Worm (Caenorhabditis elegans): ENCODE measurements around the gene F18C5.5.

Gene F18C5.5

DNA sequence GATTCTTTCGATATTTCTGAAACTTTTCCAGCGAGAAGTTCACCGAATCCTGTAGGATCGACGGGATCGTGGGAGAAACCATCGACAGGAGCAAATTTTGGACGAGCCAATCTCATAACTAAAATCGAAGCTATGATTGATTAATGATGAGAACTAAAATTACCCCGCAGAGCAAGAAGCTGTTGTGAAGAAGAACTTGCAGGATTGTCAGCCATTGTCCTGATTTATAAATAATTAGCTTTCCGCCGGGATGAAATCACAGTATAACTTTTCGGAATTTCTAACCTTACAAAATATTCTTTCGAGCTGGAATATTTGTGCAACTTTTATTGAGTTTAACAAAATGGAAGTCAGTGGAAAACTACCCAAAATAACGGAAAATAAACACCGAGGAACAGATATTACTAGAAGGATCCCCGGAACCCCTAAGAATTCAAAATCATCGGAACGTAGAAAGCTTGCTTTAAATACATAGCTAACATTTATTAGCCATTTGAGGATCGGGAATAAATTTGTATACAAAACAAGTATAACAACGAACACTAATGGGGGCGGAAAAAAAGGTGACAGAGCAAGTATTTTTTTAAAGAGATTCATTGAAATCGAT, 20.8 kb upstream of the F18C5.5 start, which contains the start of gene C56C10.7:
TSS of gene C56C10.7 (minus strand) at position 312 of the 607 bp plus-strand sequence.
- TF ChIP-seq ets-7 (tag; optimal IDR thresholded peaks at IDR 0.05), result no peak

- TF ChIP-seq ama-1 (optimal IDR thresholded peaks at IDR 0.05), result no peak
- TF ChIP-seq tra-4 (tag; optimal IDR thresholded peaks at IDR 0.05), result no peak
- TF ChIP-seq ets-7 (tag; optimal IDR thresholded peaks at IDR 0.05), result no peak
- TF ChIP-seq F13C5.2 (tag; optimal IDR thresholded peaks at IDR 0.05), result no peak
- no peak for TF ChIP-seq hmbx-1 (tag; optimal IDR thresholded peaks at IDR 0.05)
- TF ChIP-seq tbx-37 (GFP tag; conservative IDR thresholded peaks at IDR 0.05), result no peak
- TF ChIP-seq aly-1 (tag; optimal IDR thresholded peaks at IDR 0.05), result no peak
- no peak for TF ChIP-seq flt-1 (GFP tag; IDR thresholded peaks at IDR 0.05)
- no peak for TF ChIP-seq tbx-11 (GFP tag; IDR thresholded peaks at IDR 0.05)
- TF ChIP-seq hmg-4 (GFP tag; optimal IDR thresholded peaks at IDR 0.05), result no peak
- TF ChIP-seq sea-1 (GFP tag; conservative IDR thresholded peaks at IDR 0.05), result no peak
- TF ChIP-seq pes-1 (GFP tag; IDR thresholded peaks at IDR 0.05), result no peak
- TF ChIP-seq ceh-13 (GFP tag; optimal IDR thresholded peaks at IDR 0.05), result no peak
- no peak for TF ChIP-seq scrt-1 (GFP tag; IDR thresholded peaks at IDR 0.05)
- no peak for TF ChIP-seq hnd-1 (tag; optimal IDR thresholded peaks at IDR 0.05)
- no peak for TF ChIP-seq ceh-36 (tag; optimal IDR thresholded peaks at IDR 0.05)
- no peak for TF ChIP-seq B0310.2 (tag; optimal IDR thresholded peaks at IDR 0.05)
Observed at ce11 chrII:6582758-6583157, 16.2 kb upstream of the F18C5.5 start, which contains the start of gene C56C10.4. Gene C56C10.4, plus strand, starts transcription at chrII:6583058.

ce11 chrII:6581236-6581635, 14.7 kb upstream of the F18C5.5 start, which contains the start of gene C56C10.6:
Gene C56C10.6, minus strand, starts transcription at chrII:6581336.
- TF ChIP-seq ets-7 (tag; optimal IDR thresholded peaks at IDR 0.05) (no peak), flt-1 (GFP tag; IDR thresholded peaks at IDR 0.05) (no peak), aly-1 (tag; optimal IDR thresholded peaks at IDR 0.05) (no peak), F13C5.2 (tag; optimal IDR thresholded peaks at IDR 0.05) (no peak), ama-1 (optimal IDR thresholded peaks at IDR 0.05) (no peak), hmbx-1 (tag; optimal IDR thresholded peaks at IDR 0.05) (no peak)

ce11 chrII:6578378-6578777, 11.8 kb upstream of the F18C5.5 start, which contains the start of gene sra-31:
Gene sra-31, minus strand, starts transcription at chrII:6578478.
- TF ChIP-seq aly-1 (tag; optimal IDR thresholded peaks at IDR 0.05), result no peak

DNA sequence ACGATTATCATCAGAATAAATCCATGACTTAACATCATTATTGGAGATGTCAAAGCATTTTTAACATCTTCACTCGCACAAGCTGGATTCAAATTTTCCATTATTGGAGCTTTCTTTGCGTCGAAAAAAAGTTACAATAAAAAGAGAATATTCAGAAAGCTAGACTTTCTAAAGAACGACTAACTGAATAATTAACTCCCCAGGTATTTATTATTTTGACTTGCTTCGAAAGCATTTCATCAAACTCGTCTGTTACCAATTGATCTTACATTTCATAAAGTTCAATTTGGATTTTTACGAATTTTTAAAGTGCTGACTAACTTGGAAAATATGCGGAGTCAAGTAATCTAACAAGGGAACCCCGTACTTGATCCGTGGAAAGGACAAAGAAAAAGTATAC, 9.1 kb upstream of the F18C5.5 start, which contains the start of gene sra-29:
TSS of gene sra-29 (minus strand) at position 101 of the 400 bp plus-strand sequence.
- no peak for TF ChIP-seq ets-7 (tag; optimal IDR thresholded peaks at IDR 0.05)
- no peak for TF ChIP-seq flt-1 (GFP tag; IDR thresholded peaks at IDR 0.05)
- no peak for TF ChIP-seq ama-1 (optimal IDR thresholded peaks at IDR 0.05)
- TF ChIP-seq tra-4 (tag; optimal IDR thresholded peaks at IDR 0.05), result no peak

DNA sequence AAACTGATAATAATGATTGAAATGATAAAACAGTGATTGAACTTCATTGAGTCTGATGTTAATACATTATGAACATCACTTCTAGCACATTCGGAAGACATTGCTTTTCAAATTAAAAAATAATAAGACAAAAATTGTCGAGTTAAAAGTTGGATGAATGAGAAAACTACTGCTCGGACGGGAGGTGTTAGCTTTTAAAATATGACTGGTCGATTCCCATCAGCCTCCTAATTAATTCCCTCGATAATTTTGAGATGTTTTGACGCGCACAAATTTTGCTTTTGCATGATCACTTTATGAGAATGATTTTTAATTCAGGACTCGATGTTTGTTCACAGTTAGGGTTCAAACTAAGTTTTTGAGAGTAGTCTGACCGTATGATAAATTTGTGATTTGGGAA, 7.1 kb upstream of the F18C5.5 start, which contains the start of gene sra-28:
TSS of gene sra-28 (minus strand) at position 101 of the 400 bp plus-strand sequence.
- no peak for TF ChIP-seq hnd-1 (tag; optimal IDR thresholded peaks at IDR 0.05)
- TF ChIP-seq hmg-4 (GFP tag; optimal IDR thresholded peaks at IDR 0.05), result no peak
- TF ChIP-seq B0310.2 (tag; optimal IDR thresholded peaks at IDR 0.05), result no peak
- TF ChIP-seq flt-1 (GFP tag; IDR thresholded peaks at IDR 0.05), result no peak
- no peak for TF ChIP-seq tbx-11 (GFP tag; IDR thresholded peaks at IDR 0.05)
- no peak for TF ChIP-seq ets-7 (tag; optimal IDR thresholded peaks at IDR 0.05)
- TF ChIP-seq ceh-36 (tag; optimal IDR thresholded peaks at IDR 0.05), result no peak
- no peak for TF ChIP-seq tbx-37 (GFP tag; conservative IDR thresholded peaks at IDR 0.05)
- TF ChIP-seq sea-1 (GFP tag; conservative IDR thresholded peaks at IDR 0.05), result no peak
- no peak for TF ChIP-seq aly-1 (tag; optimal IDR thresholded peaks at IDR 0.05)
- TF ChIP-seq ceh-13 (GFP tag; optimal IDR thresholded peaks at IDR 0.05), result no peak
- TF ChIP-seq scrt-1 (GFP tag; IDR thresholded peaks at IDR 0.05), result no peak
- no peak for TF ChIP-seq hmbx-1 (tag; optimal IDR thresholded peaks at IDR 0.05)
- no peak for TF ChIP-seq F13C5.2 (tag; optimal IDR thresholded peaks at IDR 0.05)
- no peak for TF ChIP-seq tra-4 (tag; optimal IDR thresholded peaks at IDR 0.05)
- TF ChIP-seq ama-1 (optimal IDR thresholded peaks at IDR 0.05), result no peak
- TF ChIP-seq pes-1 (GFP tag; IDR thresholded peaks at IDR 0.05), result no peak

DNA sequence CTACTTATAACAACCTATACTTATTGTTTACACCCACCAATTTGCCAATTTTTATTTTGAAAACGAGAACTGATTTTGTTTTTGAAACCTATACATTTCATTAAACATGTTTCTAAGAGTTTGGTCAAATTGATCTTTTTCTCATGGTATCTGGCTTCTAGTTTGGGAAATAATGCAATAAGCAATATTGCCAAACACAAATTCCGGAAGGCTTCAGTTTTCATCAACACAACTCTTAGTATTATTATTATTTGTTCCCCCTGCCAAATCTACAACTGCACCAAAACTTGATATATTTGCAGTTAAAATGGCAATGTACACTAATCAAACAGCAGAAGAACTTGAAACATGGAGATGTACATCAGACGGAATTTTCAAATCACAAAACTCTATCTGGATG, 2.2 kb upstream of the F18C5.5 start, which contains the start of gene sra-27:
TSS of gene sra-27 (plus strand) at position 301 of the 400 bp plus-strand sequence.
- TF ChIP-seq ceh-13 (GFP tag; optimal IDR thresholded peaks at IDR 0.05), result no peak
- no peak for TF ChIP-seq tbx-37 (GFP tag; conservative IDR thresholded peaks at IDR 0.05)
- no peak for TF ChIP-seq pes-1 (GFP tag; IDR thresholded peaks at IDR 0.05)
- no peak for TF ChIP-seq aly-1 (tag; optimal IDR thresholded peaks at IDR 0.05)
- no peak for TF ChIP-seq tbx-11 (GFP tag; IDR thresholded peaks at IDR 0.05)
- no peak for TF ChIP-seq B0310.2 (tag; optimal IDR thresholded peaks at IDR 0.05)
- TF ChIP-seq flt-1 (GFP tag; IDR thresholded peaks at IDR 0.05), result no peak
- no peak for TF ChIP-seq ceh-36 (tag; optimal IDR thresholded peaks at IDR 0.05)
- no peak for TF ChIP-seq F13C5.2 (tag; optimal IDR thresholded peaks at IDR 0.05)
- TF ChIP-seq ama-1 (optimal IDR thresholded peaks at IDR 0.05), result no peak
- TF ChIP-seq sea-1 (GFP tag; conservative IDR thresholded peaks at IDR 0.05), result no peak
- no peak for TF ChIP-seq tra-4 (tag; optimal IDR thresholded peaks at IDR 0.05)
- no peak for TF ChIP-seq ets-7 (tag; optimal IDR thresholded peaks at IDR 0.05)
- no peak for TF ChIP-seq hnd-1 (tag; optimal IDR thresholded peaks at IDR 0.05)

DNA sequence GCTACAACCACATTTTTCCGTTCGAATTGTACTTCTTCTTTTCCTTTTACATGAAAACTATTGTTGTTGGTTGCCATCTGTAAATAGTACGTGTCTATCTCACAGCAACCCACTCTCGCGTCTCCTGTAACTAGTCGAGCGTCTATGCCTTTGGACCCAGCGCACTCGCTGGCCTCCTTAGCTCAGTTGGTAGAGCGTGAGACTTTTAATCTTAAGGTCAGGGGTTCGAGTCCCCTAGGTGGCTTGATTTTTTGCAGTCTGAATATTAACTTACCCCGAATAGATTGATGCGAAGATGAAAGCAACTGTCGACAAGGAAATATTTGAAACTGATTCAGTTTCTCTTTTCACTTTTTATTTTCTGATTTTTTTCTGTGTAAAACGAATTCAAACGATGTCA, 1.5 kb downstream of the F18C5.5 start, which contains the start of gene mpz-3:
TSS of gene mpz-3 (minus strand) at position 320 of the 400 bp plus-strand sequence.
- peak; percentile 64 for TF ChIP-seq ceh-36 (tag; optimal IDR thresholded peaks at IDR 0.05)
- no peak for TF ChIP-seq hmbx-1 (tag; optimal IDR thresholded peaks at IDR 0.05)
- TF ChIP-seq aly-1 (tag; optimal IDR thresholded peaks at IDR 0.05), result peak; percentile 74
- peak; percentile 83 for TF ChIP-seq tbx-11 (GFP tag; IDR thresholded peaks at IDR 0.05)
- TF ChIP-seq flt-1 (GFP tag; IDR thresholded peaks at IDR 0.05), result peak; percentile 81; the same call in 1 of the 2 replicates
- peak; percentile 47 for TF ChIP-seq hnd-1 (tag; optimal IDR thresholded peaks at IDR 0.05)
- peak; percentile 30 for TF ChIP-seq ets-7 (tag; optimal IDR thresholded peaks at IDR 0.05)
- TF ChIP-seq tbx-37 (GFP tag; conservative IDR thresholded peaks at IDR 0.05), result no peak; the same call in 1 of the 2 replicates
- TF ChIP-seq pes-1 (GFP tag; IDR thresholded peaks at IDR 0.05), result no peak
- peak; percentile 58 for TF ChIP-seq ceh-13 (GFP tag; optimal IDR thresholded peaks at IDR 0.05)
- no peak for TF ChIP-seq hmg-4 (GFP tag; optimal IDR thresholded peaks at IDR 0.05)
- TF ChIP-seq F13C5.2 (tag; optimal IDR thresholded peaks at IDR 0.05), result peak; percentile 72
- TF ChIP-seq scrt-1 (GFP tag; IDR thresholded peaks at IDR 0.05), result peak; percentile 77
- TF ChIP-seq B0310.2 (tag; optimal IDR thresholded peaks at IDR 0.05), result peak; percentile 30
- TF ChIP-seq tra-4 (tag; optimal IDR thresholded peaks at IDR 0.05), result no peak
- TF ChIP-seq sea-1 (GFP tag; conservative IDR thresholded peaks at IDR 0.05), result no peak
- no peak for TF ChIP-seq ama-1 (optimal IDR thresholded peaks at IDR 0.05)
